Fruit fly (Drosophila melanogaster) whole organism, embryonic: ENCODE results near the gene Duba.

ENCODE experiments used
- CG17328 ChIP-seq: fragments of 200-800 bp; sonication (Bioruptor generic); IDR thresholded peaks from 2 replicates; pipeline ENCODE4 v1.3.6; 2022; ENCODE audit warnings: missing biosample characterization, missing genetic modification characterization
- CG18262 ChIP-seq: fragments of 200-800 bp; optimal IDR thresholded peaks from 3 replicates; lab custom pipeline; 2019; ENCODE audit warnings: missing biosample characterization, mild to moderate bottlenecking, missing genetic modification characterization, moderate library complexity
- Sox100B ChIP-seq: fragments of 200-800 bp; sonication (Bioruptor generic); optimal IDR thresholded peaks from 3 replicates; lab custom pipeline; 2018; ENCODE audit warnings: missing biosample characterization, mild to moderate bottlenecking, missing genetic modification characterization
- amos ChIP-seq: fragments of 200-800 bp; sonication (Bioruptor generic); IDR thresholded peaks from 2 replicates; pipeline ENCODE4 v1.3.6; 2022; ENCODE audit warnings: missing biosample characterization, missing genetic modification characterization; ENCODE audit not compliant: partially characterized antibody
- chn ChIP-seq: fragments of 200-800 bp; sonication (Bioruptor generic); optimal IDR thresholded peaks from 2 replicates; lab custom pipeline; 2016; ENCODE audit warnings: missing biosample characterization, missing genetic modification characterization
- slp2 ChIP-seq: fragments of 200-800 bp; sonication (Bioruptor generic); optimal IDR thresholded peaks from 2 replicates; lab custom pipeline; 2016; ENCODE audit warnings: missing biosample characterization, missing genetic modification characterization
- unpg ChIP-seq: fragments of 200-800 bp; sonication (Bioruptor generic); optimal IDR thresholded peaks from 3 replicates; lab custom pipeline; 2018; ENCODE audit warnings: missing biosample characterization, mild to moderate bottlenecking, missing genetic modification characterization, moderate library complexity

- no peak for TF ChIP-seq chn
- no peak for TF ChIP-seq unpg
- no peak for TF ChIP-seq CG17328 (GFP tag; lab: Robert Waterston, UW)
- no peak for TF ChIP-seq slp2 (GFP tag; lab: Kevin White, UChicago)
- no peak for TF ChIP-seq amos
- no peak for TF ChIP-seq CG18262 (tag; lab: Kevin White, UChicago)
- no peak for TF ChIP-seq Sox100B
These were observed 5.0 kb downstream of the Duba start for dm6 chr3L:11604227-11604626.
